Fruit fly (Drosophila melanogaster): ENCODE data around the gene CG5934.

The CG5934 gene

DNA sequence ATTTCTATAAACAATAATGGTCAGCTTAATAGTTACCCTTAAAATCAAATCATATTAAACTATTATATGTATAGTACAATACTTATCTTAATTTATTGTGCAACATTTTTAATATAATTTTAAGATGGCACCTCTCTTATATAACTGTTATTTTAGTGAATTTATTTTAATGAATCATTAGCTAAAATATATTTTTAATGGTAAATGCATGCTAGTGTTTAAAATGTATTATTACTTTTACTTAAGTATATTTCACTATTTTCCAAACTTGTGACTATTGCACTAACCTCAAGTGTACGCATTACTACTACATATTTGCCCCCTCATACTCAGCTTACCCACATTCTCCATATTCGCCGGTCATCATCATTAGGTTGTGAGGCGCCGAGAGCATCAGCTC is 27.2 kb upstream of the CG5934 start (continued):
- TF ChIP-seq net (GFP tag; optimal IDR thresholded peaks at IDR 0.05) (peak; percentile 65), CG34406 (GFP tag; optimal IDR thresholded peaks at IDR 0.05) (peak; percentile 52), Eip78C (GFP tag) (peak; percentile 89), CG8632 (GFP tag; optimal IDR thresholded peaks at IDR 0.05) (peak; percentile 51), CG15336 (GFP tag; IDR thresholded peaks at IDR 0.05) (peak; percentile 87), CG11902 (GFP tag; optimal IDR thresholded peaks at IDR 0.05) (no peak), CG9139 (GFP tag; optimal IDR thresholded peaks at IDR 0.05) (peak; percentile 49), CG6276 (GFP tag; optimal IDR thresholded peaks at IDR 0.05) (peak; percentile 31), ss (GFP tag; optimal IDR thresholded peaks at IDR 0.05) (peak; percentile 43 to 77), CG6808 (GFP tag; optimal IDR thresholded peaks at IDR 0.05) (peak; percentile 70), dac (GFP tag; optimal IDR thresholded peaks at IDR 0.05) (no peak), CG6854 (GFP tag; optimal IDR thresholded peaks at IDR 0.05) (no peak), fd59A (GFP tag; optimal IDR thresholded peaks at IDR 0.05) (peak; percentile 45), Ets21C (GFP tag; optimal IDR thresholded peaks at IDR 0.05) (no peak), CG10669 (GFP tag; optimal IDR thresholded peaks at IDR 0.05) (peak; percentile 48), achi (GFP tag; optimal IDR thresholded peaks at IDR 0.05) (peak; percentile 68), CG3919 (GFP tag; optimal IDR thresholded peaks at IDR 0.05) (peak; percentile 54), vri (GFP tag; optimal IDR thresholded peaks at IDR 0.05) (no peak), Met (GFP tag; optimal IDR thresholded peaks at IDR 0.05) (no peak), salr (GFP tag; optimal IDR thresholded peaks at IDR 0.05) (peak in 1 of 2 experiments; percentile 75), OdsH (GFP tag; optimal IDR thresholded peaks at IDR 0.05) (peak; percentile 54), esn (GFP tag; optimal IDR thresholded peaks at IDR 0.05) (peak; percentile 42), CG8119 (GFP tag; IDR thresholded peaks at IDR 0.05) (peak; percentile 87), CG10631 (GFP tag; optimal IDR thresholded peaks at IDR 0.05) (peak; percentile 62), Sox102F (GFP tag; optimal IDR thresholded peaks at IDR 0.05) (no peak), svp (GFP tag) (peak; percentile 63), fkh (GFP tag; optimal IDR thresholded peaks at IDR 0.05) (no peak), Ets96B (tag; optimal IDR thresholded peaks at IDR 0.05) (peak; percentile 82), Hr38 (GFP tag; optimal IDR thresholded peaks at IDR 0.05) (no peak), CG6792 (GFP tag; optimal IDR thresholded peaks at IDR 0.05) (peak; percentile 25), Smox (GFP tag; optimal IDR thresholded peaks at IDR 0.05) (no peak), Gug (GFP tag; IDR thresholded peaks at IDR 0.05) (peak; percentile 49), Blimp-1 (GFP tag; optimal IDR thresholded peaks at IDR 0.05) (no peak), CG8319 (GFP tag; optimal IDR thresholded peaks at IDR 0.05) (no peak), Eip75B (GFP tag; optimal IDR thresholded peaks at IDR 0.05) (no peak), CG32006 (GFP tag; optimal IDR thresholded peaks at IDR 0.05) (peak; percentile 75), Lpt (GFP tag; optimal IDR thresholded peaks at IDR 0.05) (peak; percentile 31), cyc (GFP tag; optimal IDR thresholded peaks at IDR 0.05) (no peak), acj6 (GFP tag; optimal IDR thresholded peaks at IDR 0.05) (peak; percentile 54), topi (GFP tag; optimal IDR thresholded peaks at IDR 0.05) (no peak), Hr39 (GFP tag; optimal IDR thresholded peaks at IDR 0.05) (no peak)

- TF ChIP-seq svp (GFP tag), result peak; percentile 17
- TF ChIP-seq CG32006 (GFP tag; optimal IDR thresholded peaks at IDR 0.05), result no peak
Observed at dm6 chr3R:27247892-27248291, 25.6 kb upstream of the CG5934 start, which contains the start of gene CG5984. CG5984 (minus strand) TSS chr3R:27247992.

dm6 chr3R:27250907-27251306 is 22.6 kb upstream of the CG5934 start, which contains the start of the genes TTLL6B and TfIIA-L:
TTLL6B (minus strand) TSS chr3R:27251007.
TfIIA-L (plus strand) TSS chr3R:27251112.
- TF ChIP-seq OdsH (GFP tag; optimal IDR thresholded peaks at IDR 0.05), result no peak
- no peak for TF ChIP-seq CG9139 (GFP tag; optimal IDR thresholded peaks at IDR 0.05)
- TF ChIP-seq fd85E (GFP tag; optimal IDR thresholded peaks at IDR 0.05), result no peak
- no peak for TF ChIP-seq spab (GFP tag; optimal IDR thresholded peaks at IDR 0.05)
- TF ChIP-seq Eip78C (GFP tag), result no peak
- no peak for TF ChIP-seq fd59A (GFP tag; optimal IDR thresholded peaks at IDR 0.05)
- TF ChIP-seq Lpt (GFP tag; optimal IDR thresholded peaks at IDR 0.05), result no peak
- TF ChIP-seq CG34406 (GFP tag; optimal IDR thresholded peaks at IDR 0.05), result no peak
- no peak for TF ChIP-seq fkh (GFP tag; optimal IDR thresholded peaks at IDR 0.05)
- no peak for TF ChIP-seq Hr38 (GFP tag; optimal IDR thresholded peaks at IDR 0.05)
- TF ChIP-seq pdm3 (GFP tag; optimal IDR thresholded peaks at IDR 0.05), result no peak
- TF ChIP-seq CG1621 (tag; optimal IDR thresholded peaks at IDR 0.05), result no peak

Measured in whole organism, prepupa.